Fruit fly (Drosophila melanogaster): ENCODE results near the gene BtbVII.

BtbVII gene

dm6 chr3L:3150376-3150775 lies 1.9 kb downstream of the BtbVII start:
- TF ChIP-seq Snoo (tag; optimal IDR thresholded peaks at IDR 0.05) (no peak), rn (GFP tag; IDR thresholded peaks at IDR 0.05) (0 out of 2 replicates have a peak, but pooled peaks have one; percentile 9)

dm6 chr3L:3157651-3158050 lies 9.2 kb downstream of the BtbVII start:
- TF ChIP-seq Pif1A (GFP tag; optimal IDR thresholded peaks at IDR 0.05) (no peak), rn (GFP tag; IDR thresholded peaks at IDR 0.05) (no peak), CG14655 (GFP tag; optimal IDR thresholded peaks at IDR 0.05) (no peak), CG32121 (GFP tag; IDR thresholded peaks at IDR 0.05) (no peak), CG34367 (tag; optimal IDR thresholded peaks at IDR 0.05) (no peak), CG8159 (tag; optimal IDR thresholded peaks at IDR 0.05) (no peak), CG15710 (tag; optimal IDR thresholded peaks at IDR 0.05) (no peak), gl (tag; optimal IDR thresholded peaks at IDR 0.05) (no peak), Snoo (tag; optimal IDR thresholded peaks at IDR 0.05) (no peak), CG8301 (tag; optimal IDR thresholded peaks at IDR 0.05) (no peak)

dm6 chr3L:3159309-3160194 lies 11.1 kb downstream of the BtbVII start, which contains the start of the genes ND-30 and CG15812:
TSS of gene ND-30 (minus strand) at chr3L:3159578.
TSS of gene CG15812 (plus strand) at chr3L:3159991.
- TF ChIP-seq CG13204 (GFP tag; optimal IDR thresholded peaks at IDR 0.05): no peak
- peak; percentile 44 for TF ChIP-seq CG15710 (tag; optimal IDR thresholded peaks at IDR 0.05)
- no peak for TF ChIP-seq Pif1B (GFP tag; optimal IDR thresholded peaks at IDR 0.05)
- no peak for TF ChIP-seq Ets98B (GFP tag; IDR thresholded peaks at IDR 0.05)
- TF ChIP-seq CG9948 (tag; optimal IDR thresholded peaks at IDR 0.05): no peak
- TF ChIP-seq CG4496 (GFP tag; IDR thresholded peaks at IDR 0.05): no peak
- TF ChIP-seq gl (tag; optimal IDR thresholded peaks at IDR 0.05): no peak
- no peak for TF ChIP-seq CG14655 (GFP tag; optimal IDR thresholded peaks at IDR 0.05)

- no peak for TF ChIP-seq CG32121 (GFP tag; IDR thresholded peaks at IDR 0.05)
- no peak for TF ChIP-seq CG14655 (GFP tag; optimal IDR thresholded peaks at IDR 0.05)
- no peak for TF ChIP-seq rn (GFP tag; IDR thresholded peaks at IDR 0.05)
- TF ChIP-seq CG34367 (tag; optimal IDR thresholded peaks at IDR 0.05): no peak
- no peak for TF ChIP-seq Snoo (tag; optimal IDR thresholded peaks at IDR 0.05)
- no peak for TF ChIP-seq D1 (tag; optimal IDR thresholded peaks at IDR 0.05)
- TF ChIP-seq Pif1B (GFP tag; optimal IDR thresholded peaks at IDR 0.05): no peak
- TF ChIP-seq gl (tag; optimal IDR thresholded peaks at IDR 0.05): no peak
- TF ChIP-seq CG4496 (GFP tag; IDR thresholded peaks at IDR 0.05): no peak
- TF ChIP-seq CG12605 (GFP tag; IDR thresholded peaks at IDR 0.05): no peak
- TF ChIP-seq CG10348 (GFP tag; IDR thresholded peaks at IDR 0.05): no peak
- TF ChIP-seq CG15710 (tag; optimal IDR thresholded peaks at IDR 0.05): no peak
- TF ChIP-seq CG13204 (GFP tag; optimal IDR thresholded peaks at IDR 0.05): no peak
- TF ChIP-seq CG8159 (tag; optimal IDR thresholded peaks at IDR 0.05): no peak
- TF ChIP-seq CG9948 (tag; optimal IDR thresholded peaks at IDR 0.05): no peak
- TF ChIP-seq EcR (GFP tag; optimal IDR thresholded peaks at IDR 0.05): no peak
- no peak for TF ChIP-seq CG17806 (tag; optimal IDR thresholded peaks at IDR 0.05)
- no peak for TF ChIP-seq Ets98B (GFP tag; IDR thresholded peaks at IDR 0.05)
- TF ChIP-seq fd96Ca (GFP tag; IDR thresholded peaks at IDR 0.05): no peak
- TF ChIP-seq Pif1A (GFP tag; optimal IDR thresholded peaks at IDR 0.05): no peak
These were observed 13.5 kb downstream of the BtbVII start, which contains the start of gene rasp for dm6 chr3L:3161968-3162367. TSS of gene rasp (plus strand) at chr3L:3162180.

dm6 chr3L:3162584-3162983 lies 14.1 kb downstream of the BtbVII start:
- TF ChIP-seq rn (GFP tag; IDR thresholded peaks at IDR 0.05): no peak
- TF ChIP-seq Snoo (tag; optimal IDR thresholded peaks at IDR 0.05): no peak
- TF ChIP-seq D1 (tag; optimal IDR thresholded peaks at IDR 0.05): no peak
- no peak for TF ChIP-seq CG10348 (GFP tag; IDR thresholded peaks at IDR 0.05)
- TF ChIP-seq gl (tag; optimal IDR thresholded peaks at IDR 0.05): no peak
- no peak for TF ChIP-seq CG32121 (GFP tag; IDR thresholded peaks at IDR 0.05)
- TF ChIP-seq Ets98B (GFP tag; IDR thresholded peaks at IDR 0.05): no peak
- no peak for TF ChIP-seq CG15710 (tag; optimal IDR thresholded peaks at IDR 0.05)
- no peak for TF ChIP-seq EcR (GFP tag; optimal IDR thresholded peaks at IDR 0.05)
- TF ChIP-seq fd96Ca (GFP tag; IDR thresholded peaks at IDR 0.05): no peak
- no peak for TF ChIP-seq CG4496 (GFP tag; IDR thresholded peaks at IDR 0.05)
- TF ChIP-seq CG8301 (tag; optimal IDR thresholded peaks at IDR 0.05): no peak

- no peak for TF ChIP-seq CG17806 (tag; optimal IDR thresholded peaks at IDR 0.05)
- no peak for TF ChIP-seq CG13204 (GFP tag; optimal IDR thresholded peaks at IDR 0.05)
- TF ChIP-seq fd96Ca (GFP tag; IDR thresholded peaks at IDR 0.05): peak; percentile 34; the same call in 1 of the 3 replicates
- TF ChIP-seq CG14655 (GFP tag; optimal IDR thresholded peaks at IDR 0.05): no peak
- TF ChIP-seq Snoo (tag; optimal IDR thresholded peaks at IDR 0.05): no peak
- TF ChIP-seq CG9948 (tag; optimal IDR thresholded peaks at IDR 0.05): no peak
- TF ChIP-seq CG12605 (GFP tag; IDR thresholded peaks at IDR 0.05): no peak
- TF ChIP-seq CG32121 (GFP tag; IDR thresholded peaks at IDR 0.05): 0 out of 2 replicates have a peak, but pooled peaks have one; percentile 37
- no peak for TF ChIP-seq Pif1B (GFP tag; optimal IDR thresholded peaks at IDR 0.05)
- TF ChIP-seq rn (GFP tag; IDR thresholded peaks at IDR 0.05): no peak
- no peak for TF ChIP-seq gl (tag; optimal IDR thresholded peaks at IDR 0.05)
- no peak for TF ChIP-seq D1 (tag; optimal IDR thresholded peaks at IDR 0.05)
- no peak for TF ChIP-seq CG8159 (tag; optimal IDR thresholded peaks at IDR 0.05)
- TF ChIP-seq CG10348 (GFP tag; IDR thresholded peaks at IDR 0.05): no peak
- TF ChIP-seq CG34367 (tag; optimal IDR thresholded peaks at IDR 0.05): no peak
- TF ChIP-seq EcR (GFP tag; optimal IDR thresholded peaks at IDR 0.05): no peak
- TF ChIP-seq CG4496 (GFP tag; IDR thresholded peaks at IDR 0.05): 0 out of 3 replicates have a peak, but pooled peaks have one; percentile 58
- no peak for TF ChIP-seq CG15710 (tag; optimal IDR thresholded peaks at IDR 0.05)
- no peak for TF ChIP-seq CG8301 (tag; optimal IDR thresholded peaks at IDR 0.05)
- TF ChIP-seq Ets98B (GFP tag; IDR thresholded peaks at IDR 0.05): 0 out of 2 replicates have a peak, but pooled peaks have one; percentile 19
- no peak for TF ChIP-seq Pif1A (GFP tag; optimal IDR thresholded peaks at IDR 0.05)
These were observed 16.5 kb downstream of the BtbVII start, which contains the start of gene CG32280 for dm6 chr3L:3164951-3165350. TSS of gene CG32280 (plus strand) at chr3L:3165181.
